Worm (Caenorhabditis elegans) whole organism, L4 larva: Measurements from ENCODE around the gene C25H3.10.
A peak's percentile ranks its signal among the peaks of the same experiment; 100 is the strongest.

Experiments
- D1046.2 ChIP-seq: fragments of 200-800 bp; sonication (Bioruptor generic); IDR thresholded peaks from 2 replicates; pipeline ENCODE4 v1.3.6; 2022; ENCODE audit warnings: missing genetic modification characterization, missing compliant biosample characterization
- F37D6.2 ChIP-seq: sonication (generic microtip); optimal IDR thresholded peaks from 2 replicates; lab custom pipeline; 2016; ENCODE audit warnings: mild to moderate bottlenecking, missing genetic modification characterization, missing compliant biosample characterization
- F44E2.7 ChIP-seq: fragments of 200-800 bp; sonication (Bioruptor generic); IDR thresholded peaks from 2 replicates; pipeline ENCODE4 v2.1.2; 2022; ENCODE audit warnings: missing genetic modification characterization, missing compliant biosample characterization
- Y48G9A.11 ChIP-seq: fragments of 200-800 bp; sonication (Bioruptor generic); IDR thresholded peaks from 2 replicates; pipeline ENCODE4 v1.3.6; 2022; ENCODE audit warnings: missing genetic modification reagents, missing genetic modification characterization, missing compliant biosample characterization
- Y5F2A.4 ChIP-seq: fragments of 200-800 bp; sonication (Bioruptor generic); optimal IDR thresholded peaks from 2 replicates; lab custom pipeline; 2018; ENCODE audit warnings: mild to moderate bottlenecking, missing genetic modification characterization, missing compliant biosample characterization
- ZK337.2 ChIP-seq: fragments of 200-800 bp; sonication (Bioruptor generic); IDR thresholded peaks from 2 replicates; pipeline ENCODE4 v1.3.6; 2022; ENCODE audit warnings: missing genetic modification reagents, missing genetic modification characterization, missing compliant biosample characterization
- ZK546.5 ChIP-seq, 2 experiments: sonication (generic microtip); optimal IDR thresholded peaks; 2 replicates each; lab custom pipeline; 2017; ENCODE audit warnings: missing biosample characterization in 2 of 2, missing genetic modification characterization in 2 of 2
- aha-1 ChIP-seq: fragments of 150-350 bp; peaks from one replicate; lab custom pipeline; 2014; ENCODE audit warnings: missing biosample characterization, missing genetic modification characterization
- arid-1 ChIP-seq: fragments of 200-800 bp; sonication (Bioruptor generic); conservative IDR thresholded peaks from 2 replicates; pipeline ENCODE4 v1.3.6; 2022; ENCODE audit warnings: missing genetic modification reagents, missing genetic modification characterization, missing compliant biosample characterization
- ceh-20 ChIP-seq: fragments of 200-800 bp; sonication (Bioruptor generic); IDR thresholded peaks from 2 replicates; pipeline ENCODE4 v1.3.6; 2022; ENCODE audit warnings: missing genetic modification reagents, missing genetic modification characterization, missing compliant biosample characterization
- ceh-44 ChIP-seq: fragments of 200-800 bp; sonication (Bioruptor generic); IDR thresholded peaks from 2 replicates; pipeline ENCODE4 v1.3.6; 2022; ENCODE audit warnings: missing genetic modification reagents, missing genetic modification characterization, missing compliant biosample characterization
- ces-1 ChIP-seq: fragments of 150-350 bp; sonication (generic microtip); optimal IDR thresholded peaks from 4 replicates; lab custom pipeline; 2014; ENCODE audit warnings: missing biosample characterization, missing genetic modification reagents, missing genetic modification characterization
- daf-12 ChIP-seq: fragments of 150-350 bp; optimal IDR thresholded peaks from 2 replicates; lab custom pipeline; 2014; ENCODE audit warnings: missing biosample characterization, missing genetic modification reagents, missing genetic modification characterization
- dmd-9 ChIP-seq: fragments of 200-800 bp; sonication (Bioruptor generic); IDR thresholded peaks from 2 replicates; pipeline ENCODE4 v1.3.6; 2022; ENCODE audit warnings: missing genetic modification reagents, missing genetic modification characterization, missing compliant biosample characterization
- dpl-1 ChIP-seq: fragments of 150-350 bp; optimal IDR thresholded peaks from 2 replicates; lab custom pipeline; 2014; ENCODE audit warnings: missing biosample characterization, missing genetic modification reagents, missing genetic modification characterization
- duxl-1 ChIP-seq: sonication (generic microtip); optimal IDR thresholded peaks from 2 replicates; lab custom pipeline; 2016; ENCODE audit warnings: mild to moderate bottlenecking, missing genetic modification characterization, moderate library complexity, missing compliant biosample characterization; ENCODE audit not compliant: poor library complexity
- dve-1 ChIP-seq: sonication (generic microtip); optimal IDR thresholded peaks from 2 replicates; lab custom pipeline; 2017; ENCODE audit warnings: antibody characterized with exemption, mild to moderate bottlenecking, missing genetic modification characterization, missing compliant biosample characterization; ENCODE audit not compliant: insufficient read depth
- egl-43 ChIP-seq: fragments of 200-800 bp; sonication (Bioruptor generic); IDR thresholded peaks from 2 replicates; pipeline ENCODE4 v1.3.6; 2022; ENCODE audit warnings: missing genetic modification reagents, missing genetic modification characterization, missing compliant biosample characterization
- fkh-10 ChIP-seq: fragments of 150-350 bp; optimal IDR thresholded peaks from 2 replicates; lab custom pipeline; 2014; ENCODE audit warnings: missing biosample characterization, missing genetic modification reagents, missing genetic modification characterization
- gei-8 ChIP-seq: fragments of 200-800 bp; sonication (Bioruptor generic); optimal IDR thresholded peaks from 2 replicates; lab custom pipeline; 2018; ENCODE audit warnings: mild to moderate bottlenecking, missing genetic modification characterization, missing compliant biosample characterization
- hlh-30 ChIP-seq: sonication (generic microtip); optimal IDR thresholded peaks from 2 replicates; lab custom pipeline; 2017; ENCODE audit warnings: antibody characterized with exemption, mild to moderate bottlenecking, missing genetic modification characterization, missing compliant biosample characterization; ENCODE audit not compliant: insufficient read depth
- hmg-1.1 ChIP-seq: fragments of 200-800 bp; sonication (Bioruptor generic); IDR thresholded peaks from 2 replicates; pipeline ENCODE4 v1.3.6; 2022; ENCODE audit warnings: missing genetic modification reagents, missing genetic modification characterization, missing compliant biosample characterization
- jun-1 ChIP-seq: fragments of 150-350 bp; optimal IDR thresholded peaks from 2 replicates; lab custom pipeline; 2014; ENCODE audit warnings: missing biosample characterization, missing genetic modification reagents, missing genetic modification characterization
- lin-1 ChIP-seq: fragments of 200-800 bp; sonication (Bioruptor generic); IDR thresholded peaks from 2 replicates; pipeline ENCODE4 v1.3.6; 2022; ENCODE audit warnings: missing genetic modification reagents, missing genetic modification characterization, missing compliant biosample characterization
- lin-13 ChIP-seq: fragments of 150-350 bp; optimal IDR thresholded peaks from 2 replicates; lab custom pipeline; 2014; ENCODE audit warnings: missing biosample characterization, missing genetic modification reagents, missing genetic modification characterization
- lir-3 ChIP-seq: sonication (generic microtip); optimal IDR thresholded peaks from 2 replicates; lab custom pipeline; 2016; ENCODE audit warnings: mild to moderate bottlenecking, missing genetic modification characterization, missing compliant biosample characterization
- madf-9 ChIP-seq: fragments of 200-800 bp; sonication (Bioruptor generic); conservative IDR thresholded peaks from 2 replicates; pipeline ENCODE4 v1.3.6; 2022; ENCODE audit warnings: missing genetic modification reagents, missing genetic modification characterization, missing compliant biosample characterization
- mdl-1 ChIP-seq, 2 experiments: fragments of 150-350 bp in 1 of 2; sonication (generic microtip) in 1 of 2; optimal IDR thresholded peaks; 2 replicates each; lab custom pipeline; 2014 to 2017; ENCODE audit warnings: missing biosample characterization in 2 of 2, missing genetic modification characterization in 2 of 2
- mdt-29 ChIP-seq: fragments of 200-800 bp; sonication (Bioruptor generic); IDR thresholded peaks from 2 replicates; pipeline ENCODE4 v1.3.6; 2022; ENCODE audit warnings: missing genetic modification reagents, missing genetic modification characterization, missing compliant biosample characterization
- mep-1 ChIP-seq: fragments of 150-350 bp; sonication (generic microtip); optimal IDR thresholded peaks from 3 replicates; lab custom pipeline; 2014; ENCODE audit warnings: missing biosample characterization, missing genetic modification characterization
- mes-2 ChIP-seq: sonication (generic microtip); optimal IDR thresholded peaks from 2 replicates; lab custom pipeline; 2016; ENCODE audit warnings: missing genotype, mild to moderate bottlenecking, missing genetic modification characterization, missing compliant biosample characterization; ENCODE audit not compliant: poor library complexity, severe bottlenecking
- mxl-2 ChIP-seq: fragments of 200-800 bp; sonication (Bioruptor generic); conservative IDR thresholded peaks from 2 replicates; pipeline ENCODE4 v1.3.6; 2022; ENCODE audit warnings: missing genetic modification reagents, missing genetic modification characterization, missing compliant biosample characterization
- nhr-111 ChIP-seq: fragments of 200-800 bp; sonication (Bioruptor generic); optimal IDR thresholded peaks from 2 replicates; lab custom pipeline; 2018; ENCODE audit warnings: mild to moderate bottlenecking, missing genetic modification characterization, missing compliant biosample characterization
- nhr-237 ChIP-seq: sonication (generic microtip); optimal IDR thresholded peaks from 2 replicates; lab custom pipeline; 2017; ENCODE audit warnings: missing biosample characterization, missing genetic modification characterization
- nhr-28 ChIP-seq: fragments of 150-350 bp; optimal IDR thresholded peaks from 2 replicates; lab custom pipeline; 2014; ENCODE audit warnings: missing biosample characterization, missing genetic modification characterization
- nhr-41 ChIP-seq: fragments of 200-800 bp; sonication (Bioruptor generic); IDR thresholded peaks from 2 replicates; pipeline ENCODE4 v1.3.6; 2022; ENCODE audit warnings: missing genetic modification reagents, missing genetic modification characterization, missing compliant biosample characterization
- nhr-6 ChIP-seq: fragments of 150-350 bp; optimal IDR thresholded peaks from 2 replicates; lab custom pipeline; 2014; ENCODE audit warnings: missing biosample characterization, missing genetic modification characterization
- nhr-76 ChIP-seq: fragments of 150-350 bp; optimal IDR thresholded peaks from 2 replicates; lab custom pipeline; 2014; ENCODE audit warnings: missing biosample characterization, missing genetic modification characterization
- php-3 ChIP-seq: fragments of 200-800 bp; sonication (Bioruptor generic); IDR thresholded peaks from 2 replicates; pipeline ENCODE4 v1.3.6; 2022; ENCODE audit warnings: missing genetic modification reagents, missing genetic modification characterization, missing compliant biosample characterization
- pqm-1 ChIP-seq: sonication (generic microtip); optimal IDR thresholded peaks from 2 replicates; lab custom pipeline; 2017; ENCODE audit warnings: missing biosample characterization, missing genetic modification characterization
- rbr-2 ChIP-seq: sonication (generic microtip); optimal IDR thresholded peaks from 2 replicates; lab custom pipeline; 2016; ENCODE audit warnings: missing genotype, missing genetic modification characterization, missing compliant biosample characterization
- set-16 ChIP-seq: fragments of 200-800 bp; sonication (Bioruptor generic); IDR thresholded peaks from 2 replicates; pipeline ENCODE4 v1.3.6; 2022; ENCODE audit warnings: missing genetic modification reagents, missing genetic modification characterization, missing compliant biosample characterization
- snpc-1.2 ChIP-seq: fragments of 200-800 bp; sonication (Bioruptor generic); IDR thresholded peaks from 2 replicates; pipeline ENCODE4 v1.3.6; 2022; ENCODE audit warnings: missing genetic modification reagents, missing genetic modification characterization, missing compliant biosample characterization
- spr-1 ChIP-seq: sonication (generic microtip); optimal IDR thresholded peaks from 2 replicates; lab custom pipeline; 2016; ENCODE audit warnings: mild to moderate bottlenecking, missing genetic modification characterization, missing compliant biosample characterization
- tra-1 ChIP-seq: fragments of 200-800 bp; sonication (Bioruptor generic); IDR thresholded peaks from 2 replicates; pipeline ENCODE4 v1.3.6; 2022; ENCODE audit warnings: missing genetic modification reagents, missing genetic modification characterization, missing compliant biosample characterization
- unc-130 ChIP-seq: sonication (generic microtip); optimal IDR thresholded peaks from 2 replicates; lab custom pipeline; 2016; ENCODE audit warnings: missing genetic modification reagents, missing genetic modification characterization, missing compliant biosample characterization
- unc-39 ChIP-seq: sonication (generic microtip); optimal IDR thresholded peaks from 2 replicates; lab custom pipeline; 2017; ENCODE audit warnings: missing biosample characterization, missing genetic modification characterization
- zag-1 ChIP-seq: fragments of 150-350 bp; optimal IDR thresholded peaks from 2 replicates; lab custom pipeline; 2014; ENCODE audit warnings: missing biosample characterization, missing genetic modification characterization
- zfp-3 ChIP-seq: fragments of 200-800 bp; sonication (Bioruptor generic); conservative IDR thresholded peaks from 2 replicates; pipeline ENCODE4 v1.3.6; 2022; ENCODE audit warnings: missing genetic modification reagents, missing genetic modification characterization, missing compliant biosample characterization
- zip-11 ChIP-seq: fragments of 200-800 bp; sonication (Bioruptor generic); IDR thresholded peaks from 2 replicates; pipeline ENCODE4 v1.3.6; 2022; ENCODE audit warnings: missing genetic modification characterization, missing compliant biosample characterization
- zip-2 ChIP-seq: fragments of 150-350 bp; optimal IDR thresholded peaks from 2 replicates; lab custom pipeline; 2014; ENCODE audit warnings: missing biosample characterization, missing genetic modification characterization
- ztf-11 ChIP-seq: fragments of 150-350 bp; optimal IDR thresholded peaks from 2 replicates; lab custom pipeline; 2014; ENCODE audit warnings: missing biosample characterization, missing genetic modification characterization

C25H3.10 gene

DNA sequence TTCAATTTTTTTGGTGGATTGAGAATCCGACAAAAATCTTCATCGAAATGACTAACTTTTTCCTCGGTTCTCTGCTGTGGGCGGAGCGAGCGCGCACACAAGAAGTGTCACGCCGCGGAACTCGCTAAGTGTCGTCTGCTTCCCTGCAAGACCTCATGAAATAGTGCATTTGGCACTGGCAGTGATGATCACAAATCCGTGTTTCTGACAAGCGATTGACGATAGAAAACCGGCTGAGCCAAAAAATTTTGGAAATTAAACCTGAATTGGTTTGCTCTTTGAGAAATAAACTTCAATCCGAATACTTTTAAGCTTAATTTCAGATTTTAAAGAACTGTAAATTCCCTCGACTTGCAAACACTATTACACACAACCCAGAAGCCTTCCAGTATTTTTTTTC lies 2.7 kb upstream of the C25H3.10 start (continued):
- TF ChIP-seq ces-1 (GFP tag; lab: Kevin White, UChicago) (no peak), mxl-2 (no peak), spr-1 (tag; lab: Kevin White, UChicago) (peak; percentile 21), daf-12 (tag; lab: Kevin White, UChicago) (no peak), tra-1 (GFP tag; lab: Robert Waterston, UW) (no peak), mes-2 (peak; percentile 77), ZK337.2 (GFP tag; lab: Robert Waterston, UW) (no peak), snpc-1.2 (GFP tag; lab: Robert Waterston, UW) (no peak; the same call in 1 of the 2 replicates), zag-1 (tag; lab: Kevin White, UChicago) (no peak), nhr-41 (GFP tag; lab: Robert Waterston, UW) (no peak), hmg-1.1 (GFP tag; lab: Robert Waterston, UW) (peak; percentile 44; the same call in 1 of the 2 replicates), arid-1 (peak; percentile 10; the same call in 1 of the 2 replicates), ceh-44 (peak; percentile 93), nhr-111 (GFP tag; lab: Kevin White, UChicago) (peak; percentile 39), mdl-1 (tag; optimal IDR thresholded peaks at IDR 0.05; lab: Kevin White, UChicago) (peak; percentile 59 to 75), F44E2.7 (no peak), D1046.2 (GFP tag; lab: Robert Waterston, UW) (no peak), zfp-3 (GFP tag; lab: Robert Waterston, UW) (no peak), jun-1 (tag; lab: Kevin White, UChicago) (peak; percentile 30), lin-1 (0 out of 2 replicates have a peak, but pooled peaks have one; percentile 16), unc-39 (no peak), hlh-30 (tag; lab: Kevin White, UChicago) (peak; percentile 86), lin-13 (GFP tag; lab: Kevin White, UChicago) (no peak), php-3 (GFP tag; lab: Robert Waterston, UW) (peak; percentile 45; the same call in 1 of the 2 replicates), set-16 (no peak), ZK546.5 (tag; optimal IDR thresholded peaks at IDR 0.05; lab: Kevin White, UChicago) (no peak), unc-130 (GFP tag; lab: Kevin White, UChicago) (no peak), dmd-9 (GFP tag; lab: Robert Waterston, UW) (no peak), nhr-76 (no peak), fkh-10 (GFP tag; lab: Kevin White, UChicago) (no peak), dpl-1 (peak; percentile 31), Y48G9A.11 (GFP tag; lab: Robert Waterston, UW) (0 out of 2 replicates have a peak, but pooled peaks have one; percentile 39), duxl-1 (tag; lab: Kevin White, UChicago) (peak; percentile 76), F37D6.2 (no peak), madf-9 (no peak), rbr-2 (peak; percentile 59), aha-1 (peak; percentile 26), zip-11 (GFP tag; lab: Robert Waterston, UW) (no peak), dve-1 (tag; lab: Kevin White, UChicago) (peak; percentile 87), nhr-28 (peak; percentile 11), mdt-29 (no peak), egl-43 (GFP tag; lab: Robert Waterston, UW) (no peak), nhr-237 (tag; lab: Kevin White, UChicago) (no peak), lir-3 (no peak), ceh-20 (no peak), zip-2 (no peak), ztf-11 (no peak), nhr-6 (tag; lab: Kevin White, UChicago) (peak; percentile 46), Y5F2A.4 (GFP tag; lab: Kevin White, UChicago) (no peak), mep-1 (tag; lab: Kevin White, UChicago) (peak; percentile 56), gei-8 (GFP tag; lab: Kevin White, UChicago) (no peak), pqm-1 (no peak)
